Fruit fly (Drosophila melanogaster) whole organism, prepupa: ENCODE data around the gene nub.
A peak's percentile ranks its signal among the peaks of the same experiment; 100 is the strongest.

Experiments used
- CG15336 ChIP-seq: fragments of 200-800 bp; sonication (Bioruptor generic); IDR thresholded peaks from 2 replicates; pipeline ENCODE4 v1.3.6; 2022; ENCODE audit warnings: missing biosample characterization, missing genetic modification characterization
- CG3919 ChIP-seq: fragments of 200-800 bp; sonication (Bioruptor generic); optimal IDR thresholded peaks from 3 replicates; lab custom pipeline; 2016; ENCODE audit warnings: missing biosample characterization, missing genetic modification characterization
- CG8319 ChIP-seq: fragments of 200-800 bp; sonication (Bioruptor generic); optimal IDR thresholded peaks from 3 replicates; lab custom pipeline; 2016; ENCODE audit warnings: missing biosample characterization, missing genetic modification characterization
- CG8632 ChIP-seq: fragments of 200-800 bp; sonication (Bioruptor generic); optimal IDR thresholded peaks from 3 replicates; lab custom pipeline; 2016; ENCODE audit warnings: missing biosample characterization, missing genetic modification characterization
- Smox ChIP-seq: fragments of 200-800 bp; sonication (Bioruptor generic); optimal IDR thresholded peaks from 3 replicates; lab custom pipeline; 2016; ENCODE audit warnings: missing biosample characterization, missing genetic modification characterization
- Sox102F ChIP-seq: fragments of 200-800 bp; sonication (Bioruptor generic); optimal IDR thresholded peaks from 2 replicates; lab custom pipeline; 2016; ENCODE audit warnings: missing biosample characterization, mild to moderate bottlenecking, missing genetic modification characterization
- acj6 ChIP-seq: fragments of 200-800 bp; sonication (Bioruptor generic); optimal IDR thresholded peaks from 3 replicates; lab custom pipeline; 2016; ENCODE audit warnings: missing biosample characterization, missing genetic modification characterization
- cyc ChIP-seq: fragments of 200-800 bp; sonication (Bioruptor generic); optimal IDR thresholded peaks from 3 replicates; lab custom pipeline; 2016; ENCODE audit warnings: missing biosample characterization, missing genetic modification characterization
- eg ChIP-seq: fragments of 200-800 bp; sonication (Bioruptor generic); IDR thresholded peaks from 3 replicates; pipeline ENCODE4 v1.3.6; 2022; ENCODE audit warnings: missing biosample characterization, missing genetic modification characterization
- esn ChIP-seq: fragments of 200-800 bp; sonication (Bioruptor generic); optimal IDR thresholded peaks from 2 replicates; lab custom pipeline; 2016; ENCODE audit warnings: missing biosample characterization, mild to moderate bottlenecking, missing genetic modification characterization, moderate library complexity
- spab ChIP-seq: fragments of 200-800 bp; sonication (Bioruptor generic); optimal IDR thresholded peaks from 2 replicates; lab custom pipeline; 2017; ENCODE audit warnings: missing biosample characterization, mild to moderate bottlenecking, missing genetic modification characterization, missing genetic modification reagents
- svp ChIP-seq: fragments of 200-800 bp; sonication (Bioruptor generic); peaks from one replicate; lab custom pipeline; 2016; ENCODE audit warnings: missing biosample characterization, missing genetic modification characterization
- topi ChIP-seq: fragments of 200-800 bp; sonication (Bioruptor generic); optimal IDR thresholded peaks from 3 replicates; lab custom pipeline; 2016; ENCODE audit warnings: missing biosample characterization, missing genetic modification characterization
- vri ChIP-seq: fragments of 200-800 bp; sonication (Bioruptor generic); optimal IDR thresholded peaks from 3 replicates; lab custom pipeline; 2016; ENCODE audit warnings: missing biosample characterization, mild to moderate bottlenecking, missing genetic modification characterization

- no peak for TF ChIP-seq Sox102F
- no peak for TF ChIP-seq cyc (GFP tag; lab: Kevin White, UChicago)
- peak; percentile 60 for TF ChIP-seq eg
- peak; percentile 16 for TF ChIP-seq acj6 (GFP tag; lab: Kevin White, UChicago)
- TF ChIP-seq Smox: no peak
- no peak for TF ChIP-seq spab
- no peak for TF ChIP-seq vri (GFP tag; lab: Kevin White, UChicago)
- TF ChIP-seq CG3919 (GFP tag; lab: Kevin White, UChicago): peak; percentile 3
- TF ChIP-seq svp (GFP tag; lab: Kevin White, UChicago): peak; percentile 17
- peak; percentile 51 for TF ChIP-seq CG15336 (GFP tag; lab: Robert Waterston, UW)
- no peak for TF ChIP-seq CG8632 (GFP tag; lab: Kevin White, UChicago)
- no peak for TF ChIP-seq topi (GFP tag; lab: Kevin White, UChicago)
- TF ChIP-seq esn (GFP tag; lab: Kevin White, UChicago): no peak
- TF ChIP-seq CG8319 (GFP tag; lab: Kevin White, UChicago): no peak
Observed at dm6 chr2L:12604733-12605132, 17.3 kb downstream of the nub start.
